Worm (Caenorhabditis elegans): Measurements from ENCODE around the gene R10F2.4.

R10F2.4 gene

ce11 chrIII:2923012-2923411, at the start of gene R10F2.4:
Gene R10F2.4 (minus strand): TSS chrIII:2923112.
- TF ChIP-seq madf-3 (GFP tag; IDR thresholded peaks at IDR 0.05): no peak
- no peak for TF ChIP-seq madf-10 (tag; optimal IDR thresholded peaks at IDR 0.05)
- no peak for TF ChIP-seq ztf-26 (tag; optimal IDR thresholded peaks at IDR 0.05)
- TF ChIP-seq rec-8 (tag; optimal IDR thresholded peaks at IDR 0.05): no peak
- TF ChIP-seq hrde-1 (tag; optimal IDR thresholded peaks at IDR 0.05; ENCODE audit: borderline replicate concordance): no peak

ce11 chrIII:2970251-2970650, 47.3 kb upstream of the R10F2.4 start:
- no peak for TF ChIP-seq nhr-120 (GFP tag; IDR thresholded peaks at IDR 0.05)
- no peak for TF ChIP-seq Y95B8A.8 (GFP tag; IDR thresholded peaks at IDR 0.05)
- TF ChIP-seq ztf-28 (GFP tag; IDR thresholded peaks at IDR 0.05): no peak
- no peak for TF ChIP-seq ztf-3 (GFP tag; optimal IDR thresholded peaks at IDR 0.05)
- TF ChIP-seq tlf-1 (GFP tag; optimal IDR thresholded peaks at IDR 0.05): no peak
- TF ChIP-seq let-526 (GFP tag; IDR thresholded peaks at IDR 0.05): no peak
- TF ChIP-seq fkh-3 (tag; optimal IDR thresholded peaks at IDR 0.05): no peak
- no peak for TF ChIP-seq tbx-9 (tag; optimal IDR thresholded peaks at IDR 0.05; ENCODE audit: borderline replicate concordance)
- TF ChIP-seq dox-1 (GFP tag; IDR thresholded peaks at IDR 0.05): no peak
- TF ChIP-seq F57C9.4 (tag; optimal IDR thresholded peaks at IDR 0.05): no peak
- no peak for TF ChIP-seq die-1 (tag; optimal IDR thresholded peaks at IDR 0.05)
- TF ChIP-seq lin-35 (GFP tag; optimal IDR thresholded peaks at IDR 0.05): no peak

ce11 chrIII:2966462-2966861, 43.5 kb upstream of the R10F2.4 start:
- TF ChIP-seq Y56A3A.18 (GFP tag; IDR thresholded peaks at IDR 0.05) (no peak), lin-40 (tag; optimal IDR thresholded peaks at IDR 0.05) (no peak), him-1 (tag; optimal IDR thresholded peaks at IDR 0.05) (no peak), madf-6 (GFP tag; IDR thresholded peaks at IDR 0.05) (peak; percentile 25; the same call in 1 of the 2 replicates), F23B12.7 (tag; optimal IDR thresholded peaks at IDR 0.05; ENCODE audit: insufficient read depth) (peak; percentile 2), mel-28 (tag; optimal IDR thresholded peaks at IDR 0.05; ENCODE audit: borderline replicate concordance) (no peak), gei-17 (GFP tag; optimal IDR thresholded peaks at IDR 0.05) (no peak), pha-4 (tag; optimal IDR thresholded peaks at IDR 0.05) (no peak), Y53F4B.3 (GFP tag; IDR thresholded peaks at IDR 0.05) (no peak), B0035.1 (tag; optimal IDR thresholded peaks at IDR 0.05) (no peak), attf-3 (GFP tag; conservative IDR thresholded peaks at IDR 0.05) (no peak), rcor-1 (GFP tag; IDR thresholded peaks at IDR 0.05) (no peak; the same call in 1 of the 2 replicates), mcd-1 (GFP tag; IDR thresholded peaks at IDR 0.05) (peak; percentile 97), hsf-1 (GFP tag; IDR thresholded peaks at IDR 0.05) (no peak), nfyb-1 (GFP tag; IDR thresholded peaks at IDR 0.05) (peak; percentile 90), snpc-3.4 (tag; optimal IDR thresholded peaks at IDR 0.05) (peak; percentile 11), attf-6 (GFP tag; IDR thresholded peaks at IDR 0.05) (no peak), repo-1 (tag; optimal IDR thresholded peaks at IDR 0.05) (no peak), snpc-1.3 (tag; optimal IDR thresholded peaks at IDR 0.05; ENCODE audit: insufficient read depth) (peak; percentile 14), let-607 (tag; optimal IDR thresholded peaks at IDR 0.05) (no peak), ceh-100 (GFP tag; IDR thresholded peaks at IDR 0.05) (no peak), F22D6.2 (tag; optimal IDR thresholded peaks at IDR 0.05) (no peak), egrh-3 (GFP tag; IDR thresholded peaks at IDR 0.05) (0 out of 2 replicates have a peak, but pooled peaks have one; percentile 14), nfya-1 (tag; optimal IDR thresholded peaks at IDR 0.05; ENCODE audit: borderline replicate concordance, insufficient read depth) (no peak), egl-18 (GFP tag; IDR thresholded peaks at IDR 0.05) (no peak), lag-1 (GFP tag; IDR thresholded peaks at IDR 0.05) (no peak), tlf-1 (GFP tag; optimal IDR thresholded peaks at IDR 0.05) (no peak), ceh-91 (GFP tag; IDR thresholded peaks at IDR 0.05) (0 out of 2 replicates have a peak, but pooled peaks have one; percentile 24), mes-4 (tag; optimal IDR thresholded peaks at IDR 0.05) (no peak), ceh-79 (tag; optimal IDR thresholded peaks at IDR 0.05) (no peak)
